Fruit fly (Drosophila melanogaster) whole organism, embryonic: ENCODE data around the gene Als2.

ENCODE experiments used
- Abd-B ChIP-seq: fragments of 200-800 bp; sonication (Bioruptor generic); optimal IDR thresholded peaks from 2 replicates; lab custom pipeline; 2018; ENCODE audit warnings: missing biosample characterization, mild to moderate bottlenecking, missing genetic modification characterization, moderate library complexity
- Bgb ChIP-seq: fragments of 200-800 bp; sonication (Bioruptor generic); IDR thresholded peaks from 2 replicates; pipeline ENCODE4 v1.3.6; 2022; ENCODE audit warnings: missing biosample characterization, missing genetic modification characterization; ENCODE audit not compliant: partially characterized antibody
- CG13123 ChIP-seq: fragments of 200-800 bp; sonication (Bioruptor generic); optimal IDR thresholded peaks from 2 replicates; lab custom pipeline; 2016; ENCODE audit warnings: missing biosample characterization, missing genetic modification characterization
- CG14860 ChIP-seq: fragments of 200-800 bp; sonication (Bioruptor generic); IDR thresholded peaks from 3 replicates; pipeline ENCODE4 v1.3.6; 2022; ENCODE audit warnings: missing biosample characterization, missing genetic modification characterization; ENCODE audit not compliant: partially characterized antibody
- CG15514 ChIP-seq: fragments of 200-800 bp; sonication (Bioruptor generic); optimal IDR thresholded peaks from 3 replicates; lab custom pipeline; 2017; ENCODE audit warnings: missing biosample characterization, missing genetic modification characterization, mild to moderate bottlenecking, moderate library complexity, missing genetic modification reagents
- CG15696 ChIP-seq: fragments of 200-800 bp; sonication (Bioruptor generic); optimal IDR thresholded peaks from 2 replicates; lab custom pipeline; 2019; ENCODE audit warnings: missing biosample characterization, mild to moderate bottlenecking, missing genetic modification characterization, moderate library complexity
- CG17186 ChIP-seq: fragments of 200-800 bp; sonication (Bioruptor generic); optimal IDR thresholded peaks from 3 replicates; lab custom pipeline; 2017; ENCODE audit warnings: missing biosample characterization, missing genetic modification reagents, missing genetic modification characterization
- CG17328 ChIP-seq: fragments of 200-800 bp; sonication (Bioruptor generic); IDR thresholded peaks from 2 replicates; pipeline ENCODE4 v1.3.6; 2022; ENCODE audit warnings: missing biosample characterization, missing genetic modification characterization
- CG30431 ChIP-seq: fragments of 200-800 bp; sonication (Bioruptor generic); optimal IDR thresholded peaks from 2 replicates; lab custom pipeline; 2017; ENCODE audit warnings: missing biosample characterization, missing genetic modification characterization
- CG31224 ChIP-seq: fragments of 200-800 bp; sonication (Bioruptor generic); IDR thresholded peaks from 2 replicates; pipeline ENCODE4 v1.3.6; 2022; ENCODE audit warnings: missing biosample characterization, missing genetic modification characterization
- CG31441 ChIP-seq: fragments of 200-800 bp; sonication (Bioruptor generic); IDR thresholded peaks from 2 replicates; pipeline ENCODE4 v1.3.6; 2022; ENCODE audit warnings: missing biosample characterization, missing genetic modification characterization
- CG34422 ChIP-seq: fragments of 200-800 bp; sonication (Bioruptor generic); IDR thresholded peaks from 3 replicates; pipeline ENCODE4 v1.3.6; 2022; ENCODE audit warnings: missing biosample characterization, missing genetic modification characterization
- CG4617 ChIP-seq: fragments of 200-800 bp; sonication (Bioruptor generic); optimal IDR thresholded peaks from 3 replicates; lab custom pipeline; 2016; ENCODE audit warnings: missing biosample characterization, missing genetic modification characterization, borderline replicate concordance
- CG6654 ChIP-seq: fragments of 200-800 bp; sonication (Bioruptor generic); optimal IDR thresholded peaks from 2 replicates; lab custom pipeline; 2017; ENCODE audit warnings: missing biosample characterization, mild to moderate bottlenecking, missing genetic modification characterization
- CG9727 ChIP-seq: fragments of 200-800 bp; sonication (Bioruptor generic); optimal IDR thresholded peaks from 3 replicates; lab custom pipeline; 2017; ENCODE audit warnings: missing biosample characterization, mild to moderate bottlenecking, missing genetic modification characterization
- CG9876 ChIP-seq: fragments of 200-800 bp; sonication (Bioruptor generic); optimal IDR thresholded peaks from 2 replicates; lab custom pipeline; 2016; ENCODE audit warnings: missing biosample characterization, missing genetic modification characterization
- CHES-1-like ChIP-seq: fragments of 200-800 bp; sonication (Bioruptor generic); optimal IDR thresholded peaks from 2 replicates; lab custom pipeline; 2016; ENCODE audit warnings: missing biosample characterization, missing genetic modification characterization
- CkIIα-i1 ChIP-seq: fragments of 200-800 bp; sonication (Bioruptor generic); IDR thresholded peaks from 2 replicates; pipeline ENCODE4 v1.3.6; 2022; ENCODE audit warnings: missing biosample characterization, missing genetic modification characterization
- CrebB ChIP-seq: fragments of 200-800 bp; sonication (Bioruptor generic); optimal IDR thresholded peaks from 3 replicates; lab custom pipeline; 2018; ENCODE audit warnings: missing biosample characterization, mild to moderate bottlenecking, missing genetic modification characterization
- E2f2 ChIP-seq: fragments of 200-800 bp; sonication (Bioruptor generic); IDR thresholded peaks from 2 replicates; pipeline ENCODE4 v1.3.6; 2022; ENCODE audit warnings: missing biosample characterization, missing genetic modification characterization
- Gsc ChIP-seq: fragments of 200-800 bp; sonication (Bioruptor generic); IDR thresholded peaks from 2 replicates; pipeline ENCODE4 v1.3.6; 2022; ENCODE audit warnings: missing biosample characterization, missing genetic modification characterization
- H15 ChIP-seq: fragments of 200-800 bp; sonication (Bioruptor generic); IDR thresholded peaks from 3 replicates; pipeline ENCODE4 v1.3.6; 2022; ENCODE audit warnings: missing biosample characterization, missing genetic modification characterization
- Hmr ChIP-seq: fragments of 200-800 bp; sonication (Bioruptor generic); optimal IDR thresholded peaks from 3 replicates; lab custom pipeline; 2017; ENCODE audit warnings: mild to moderate bottlenecking, missing biosample characterization, missing genetic modification reagents, missing genetic modification characterization
- Lim3 ChIP-seq: fragments of 200-800 bp; sonication (Bioruptor generic); IDR thresholded peaks from 2 replicates; pipeline ENCODE4 v1.3.6; 2022; ENCODE audit warnings: missing biosample characterization, missing genetic modification characterization
- MBD-R2 ChIP-seq: fragments of 200-800 bp; sonication (Bioruptor generic); IDR thresholded peaks from 2 replicates; pipeline ENCODE4 v1.3.6; 2022; ENCODE audit warnings: missing biosample characterization, missing genetic modification characterization
- MESR4 ChIP-seq: fragments of 200-800 bp; sonication (Bioruptor generic); optimal IDR thresholded peaks from 2 replicates; lab custom pipeline; 2018; ENCODE audit warnings: missing biosample characterization, mild to moderate bottlenecking, missing genetic modification characterization, moderate library complexity
- Mes4 ChIP-seq: fragments of 200-800 bp; sonication (Bioruptor generic); optimal IDR thresholded peaks from 2 replicates; lab custom pipeline; 2016; ENCODE audit warnings: missing biosample characterization, missing genetic modification characterization
- Myb ChIP-seq: fragments of 200-800 bp; sonication (Bioruptor generic); optimal IDR thresholded peaks from 2 replicates; lab custom pipeline; 2016; ENCODE audit warnings: missing biosample characterization, missing genetic modification characterization
- Pdp1 ChIP-seq, 2 experiments: fragments of 200-800 bp; sonication (Bioruptor generic); optimal IDR thresholded peaks; 3 replicates each; lab custom pipeline; 2016; ENCODE audit warnings: missing biosample characterization in 2 of 2, missing genetic modification characterization in 2 of 2, mild to moderate bottlenecking in 1 of 2, moderate library complexity in 1 of 2
- Ravus ChIP-seq: fragments of 200-800 bp; sonication (Bioruptor generic); IDR thresholded peaks from 2 replicates; pipeline ENCODE4 v1.3.6; 2022; ENCODE audit warnings: missing biosample characterization, missing genetic modification characterization
- Spps ChIP-seq: fragments of 200-800 bp; sonication (Bioruptor generic); optimal IDR thresholded peaks from 2 replicates; lab custom pipeline; 2018; ENCODE audit warnings: missing biosample characterization, mild to moderate bottlenecking, missing genetic modification characterization
- Sry-β ChIP-seq: fragments of 200-800 bp; sonication (Bioruptor generic); optimal IDR thresholded peaks from 2 replicates; lab custom pipeline; 2018; ENCODE audit warnings: missing biosample characterization, mild to moderate bottlenecking, missing genetic modification characterization, moderate library complexity
- ato ChIP-seq: fragments of 200-800 bp; sonication (Bioruptor generic); IDR thresholded peaks from 2 replicates; pipeline ENCODE4 v1.3.6; 2022; ENCODE audit warnings: missing biosample characterization, missing genetic modification characterization; ENCODE audit not compliant: partially characterized antibody
- chn ChIP-seq: fragments of 200-800 bp; sonication (Bioruptor generic); optimal IDR thresholded peaks from 2 replicates; lab custom pipeline; 2016; ENCODE audit warnings: missing biosample characterization, missing genetic modification characterization
- ci ChIP-seq: fragments of 200-800 bp; sonication (Bioruptor generic); IDR thresholded peaks from 3 replicates; pipeline ENCODE4 v1.3.6; 2022; ENCODE audit warnings: missing biosample characterization, missing genetic modification characterization
- emc ChIP-seq: fragments of 200-800 bp; sonication (Bioruptor generic); optimal IDR thresholded peaks from 2 replicates; lab custom pipeline; 2016; ENCODE audit warnings: missing biosample characterization, missing genetic modification characterization
- exex ChIP-seq: fragments of 200-800 bp; sonication (Bioruptor generic); optimal IDR thresholded peaks from 4 replicates; lab custom pipeline; 2018; ENCODE audit warnings: missing biosample characterization, mild to moderate bottlenecking, missing genetic modification characterization, moderate library complexity
- fd64A ChIP-seq: fragments of 200-800 bp; sonication (Bioruptor generic); optimal IDR thresholded peaks from 3 replicates; lab custom pipeline; 2018; ENCODE audit warnings: missing biosample characterization, mild to moderate bottlenecking, missing genetic modification characterization
- fu2 ChIP-seq: fragments of 200-800 bp; sonication (Bioruptor generic); optimal IDR thresholded peaks from 2 replicates; lab custom pipeline; 2016; ENCODE audit warnings: missing biosample characterization, missing genetic modification characterization
- kah ChIP-seq: fragments of 200-800 bp; sonication (Bioruptor generic); optimal IDR thresholded peaks from 2 replicates; lab custom pipeline; 2018; ENCODE audit warnings: missing biosample characterization, mild to moderate bottlenecking, missing genetic modification characterization
- lab ChIP-seq: fragments of 200-800 bp; sonication (Bioruptor generic); optimal IDR thresholded peaks from 3 replicates; lab custom pipeline; 2017; ENCODE audit warnings: missing biosample characterization, missing genetic modification characterization, mild to moderate bottlenecking, moderate library complexity, missing genetic modification reagents
- luna ChIP-seq: fragments of 200-800 bp; sonication (Bioruptor generic); optimal IDR thresholded peaks from 2 replicates; lab custom pipeline; 2016; ENCODE audit warnings: missing biosample characterization, missing genetic modification characterization
- odd ChIP-seq: fragments of 200-800 bp; sonication (Bioruptor generic); optimal IDR thresholded peaks from 2 replicates; lab custom pipeline; 2017; ENCODE audit warnings: missing biosample characterization, mild to moderate bottlenecking, missing genetic modification characterization
- onecut ChIP-seq: fragments of 200-800 bp; sonication (Bioruptor generic); IDR thresholded peaks from 2 replicates; pipeline ENCODE4 v1.3.6; 2022; ENCODE audit warnings: missing biosample characterization, missing genetic modification characterization
- pzg ChIP-seq: fragments of 200-800 bp; sonication (Bioruptor generic); optimal IDR thresholded peaks from 3 replicates; lab custom pipeline; 2018; ENCODE audit warnings: missing biosample characterization, mild to moderate bottlenecking, missing genetic modification characterization, moderate library complexity
- ranshi ChIP-seq: fragments of 200-800 bp; sonication (Bioruptor generic); IDR thresholded peaks from 2 replicates; pipeline ENCODE4 v1.3.6; 2022; ENCODE audit warnings: missing biosample characterization, missing genetic modification characterization
- rib ChIP-seq: fragments of 200-800 bp; sonication (Bioruptor generic); IDR thresholded peaks from 2 replicates; pipeline ENCODE4 v1.3.6; 2022; ENCODE audit warnings: missing biosample characterization, missing genetic modification characterization
- slbo ChIP-seq: fragments of 200-800 bp; sonication (Bioruptor generic); IDR thresholded peaks from 2 replicates; pipeline ENCODE4 v1.3.6; 2022; ENCODE audit warnings: missing biosample characterization, missing genetic modification characterization
- stwl ChIP-seq: fragments of 200-800 bp; sonication (Bioruptor generic); optimal IDR thresholded peaks from 3 replicates; lab custom pipeline; 2018; ENCODE audit warnings: missing biosample characterization, mild to moderate bottlenecking, missing genetic modification characterization, moderate library complexity
- trem ChIP-seq: fragments of 200-800 bp; optimal IDR thresholded peaks from 3 replicates; lab custom pipeline; 2019; ENCODE audit warnings: missing biosample characterization, mild to moderate bottlenecking, missing genetic modification characterization, moderate library complexity
- wek ChIP-seq: fragments of 200-800 bp; sonication (Bioruptor generic); optimal IDR thresholded peaks from 3 replicates; lab custom pipeline; 2018; ENCODE audit warnings: missing biosample characterization, mild to moderate bottlenecking, missing genetic modification characterization, moderate library complexity

Gene Als2

dm6 chr3L:21626036-21626614, 53.4 kb downstream of the Als2 start (continued):
- TF ChIP-seq CG9876 (GFP tag; lab: Kevin White, UChicago) (no peak), CrebB (no peak), MBD-R2 (peak; percentile 60; the same call in 1 of the 2 replicates), Mes4 (no peak), rib (GFP tag; lab: Robert Waterston, UW) (no peak), fd64A (GFP tag; lab: Kevin White, UChicago) (no peak), E2f2 (peak; percentile 44), chn (GFP tag; lab: Kevin White, UChicago) (no peak), exex (tag; lab: Kevin White, UChicago) (no peak), CG4617 (GFP tag; lab: Kevin White, UChicago) (peak; percentile 76), CG15696 (tag; lab: Kevin White, UChicago) (no peak), lab (GFP tag; lab: Kevin White, UChicago) (no peak), ranshi (GFP tag; lab: Robert Waterston, UW) (no peak), CG31224 (no peak), CG17328 (no peak), CG15514 (GFP tag; lab: Kevin White, UChicago) (no peak), Lim3 (no peak), Spps (tag; lab: Kevin White, UChicago) (no peak), CG30431 (GFP tag; lab: Kevin White, UChicago) (no peak), stwl (tag; lab: Kevin White, UChicago) (peak; percentile 88), Abd-B (no peak), odd (no peak), emc (GFP tag; lab: Kevin White, UChicago) (no peak), H15 (GFP tag; lab: Robert Waterston, UW) (no peak), CG17186 (GFP tag; lab: Kevin White, UChicago) (peak; percentile 47), wek (GFP tag; lab: Kevin White, UChicago) (no peak), Myb (GFP tag; lab: Kevin White, UChicago) (no peak), kah (GFP tag; lab: Kevin White, UChicago) (no peak), CG14860 (GFP tag; lab: Robert Waterston, UW) (no peak; the same call in 1 of the 3 replicates), CHES-1-like (GFP tag; lab: Kevin White, UChicago) (no peak), CG31441 (GFP tag; lab: Robert Waterston, UW) (no peak), pzg (GFP tag; lab: Kevin White, UChicago) (peak; percentile 44), slbo (GFP tag; lab: Robert Waterston, UW) (no peak), CG6654 (GFP tag; lab: Kevin White, UChicago) (no peak), fu2 (GFP tag; lab: Kevin White, UChicago) (no peak), Bgb (peak; percentile 72; the same call in 1 of the 2 replicates), ci (GFP tag; lab: Robert Waterston, UW) (no peak), CG13123 (no peak), Gsc (GFP tag; lab: Robert Waterston, UW) (no peak), Hmr (GFP tag; lab: Kevin White, UChicago) (no peak), CG34422 (no peak), onecut (peak; percentile 52; the same call in 1 of the 2 replicates), Pdp1 (GFP tag; optimal IDR thresholded peaks at IDR 0.05; lab: Kevin White, UChicago) (no peak), luna (GFP tag; lab: Kevin White, UChicago) (no peak), MESR4 (peak; percentile 78), Ravus (GFP tag; lab: Robert Waterston, UW) (no peak), CkIIα-i1 (GFP tag; lab: Robert Waterston, UW) (no peak), ato (GFP tag; lab: Robert Waterston, UW) (no peak), trem (tag; lab: Kevin White, UChicago) (peak; percentile 67), CG9727 (GFP tag; lab: Kevin White, UChicago) (no peak), Sry-β (GFP tag; lab: Kevin White, UChicago) (no peak)
